Fruit fly (Drosophila melanogaster) whole organism, embryonic: ENCODE data around the gene CG9667.

Experiments
- Atf3 ChIP-seq: fragments of 200-800 bp; sonication (Bioruptor generic); optimal IDR thresholded peaks from 3 replicates; lab custom pipeline; 2016; ENCODE audit warnings: missing biosample characterization, missing genetic modification characterization
- CG10267 ChIP-seq: fragments of 200-800 bp; sonication (Bioruptor generic); optimal IDR thresholded peaks from 2 replicates; lab custom pipeline; 2018; ENCODE audit warnings: missing biosample characterization, mild to moderate bottlenecking, missing genetic modification characterization, moderate library complexity
- CG10274 ChIP-seq: fragments of 200-800 bp; sonication (Bioruptor generic); optimal IDR thresholded peaks from 3 replicates; lab custom pipeline; 2017; ENCODE audit warnings: missing biosample characterization, mild to moderate bottlenecking, missing genetic modification characterization
- CG10462 ChIP-seq: fragments of 200-800 bp; sonication (Bioruptor generic); optimal IDR thresholded peaks from 2 replicates; lab custom pipeline; 2016; ENCODE audit warnings: missing biosample characterization, missing genetic modification characterization
- CG10979 ChIP-seq: fragments of 200-800 bp; sonication (Bioruptor generic); optimal IDR thresholded peaks from 2 replicates; lab custom pipeline; 2018; ENCODE audit warnings: missing biosample characterization, mild to moderate bottlenecking, missing genetic modification characterization, moderate library complexity
- CG11085 ChIP-seq: fragments of 200-800 bp; sonication (Bioruptor generic); IDR thresholded peaks from 2 replicates; pipeline ENCODE4 v1.3.6; 2022; ENCODE audit warnings: missing biosample characterization, missing genetic modification characterization
- CG11093 ChIP-seq: fragments of 200-800 bp; sonication (Bioruptor generic); IDR thresholded peaks from 3 replicates; pipeline ENCODE4 v1.3.6; 2022; ENCODE audit warnings: missing biosample characterization, missing genetic modification characterization
- CG12155 ChIP-seq: fragments of 200-800 bp; sonication (Bioruptor generic); optimal IDR thresholded peaks from 3 replicates; lab custom pipeline; 2016; ENCODE audit warnings: missing biosample characterization, missing genetic modification characterization
- CG13296 ChIP-seq: fragments of 200-800 bp; sonication (Bioruptor generic); optimal IDR thresholded peaks from 3 replicates; lab custom pipeline; 2018; ENCODE audit warnings: missing biosample characterization, mild to moderate bottlenecking, missing genetic modification characterization
- CG14441 ChIP-seq: fragments of 200-800 bp; sonication (Bioruptor generic); IDR thresholded peaks from 2 replicates; pipeline ENCODE4 v1.3.6; 2022; ENCODE audit warnings: missing biosample characterization, missing genetic modification characterization
- CG14667 ChIP-seq: fragments of 200-800 bp; sonication (Bioruptor generic); IDR thresholded peaks from 2 replicates; pipeline ENCODE4 v1.3.6; 2022; ENCODE audit warnings: missing biosample characterization, missing genetic modification characterization
- CG15073 ChIP-seq: fragments of 200-800 bp; sonication (Bioruptor generic); optimal IDR thresholded peaks from 2 replicates; lab custom pipeline; 2016; ENCODE audit warnings: missing biosample characterization, missing genetic modification characterization
- CG15696 ChIP-seq: fragments of 200-800 bp; sonication (Bioruptor generic); optimal IDR thresholded peaks from 2 replicates; lab custom pipeline; 2019; ENCODE audit warnings: missing biosample characterization, mild to moderate bottlenecking, missing genetic modification characterization, moderate library complexity
- CG16779 ChIP-seq: fragments of 200-800 bp; sonication (Bioruptor generic); IDR thresholded peaks from 2 replicates; pipeline ENCODE4 v1.3.6; 2022; ENCODE audit warnings: missing biosample characterization, missing genetic modification characterization
- CG16863 ChIP-seq: fragments of 200-800 bp; sonication (Bioruptor generic); optimal IDR thresholded peaks from 3 replicates; lab custom pipeline; 2016; ENCODE audit warnings: missing biosample characterization, missing genetic modification characterization
- CG3065 ChIP-seq: fragments of 200-800 bp; sonication (Bioruptor generic); optimal IDR thresholded peaks from 2 replicates; lab custom pipeline; 2016; ENCODE audit warnings: missing biosample characterization, missing genetic modification characterization
- CG4328 ChIP-seq: fragments of 200-800 bp; sonication (Bioruptor generic); optimal IDR thresholded peaks from 3 replicates; lab custom pipeline; 2017; ENCODE audit warnings: missing biosample characterization, missing genetic modification reagents, missing genetic modification characterization
- CG4707 ChIP-seq: fragments of 200-800 bp; sonication (Bioruptor generic); optimal IDR thresholded peaks from 2 replicates; lab custom pipeline; 2018; ENCODE audit warnings: missing biosample characterization, mild to moderate bottlenecking, missing genetic modification characterization, moderate library complexity
- CG7745 ChIP-seq: fragments of 200-800 bp; sonication (Bioruptor generic); optimal IDR thresholded peaks from 2 replicates; lab custom pipeline; 2018; ENCODE audit warnings: missing biosample characterization, mild to moderate bottlenecking, missing genetic modification characterization, moderate library complexity
- CG7786 ChIP-seq: fragments of 200-800 bp; sonication (Bioruptor generic); optimal IDR thresholded peaks from 2 replicates; lab custom pipeline; 2016; ENCODE audit warnings: missing biosample characterization, missing genetic modification characterization
- CG7963 ChIP-seq: fragments of 200-800 bp; sonication (Bioruptor generic); IDR thresholded peaks from 3 replicates; pipeline ENCODE4 v1.3.6; 2022; ENCODE audit warnings: missing biosample characterization, missing genetic modification characterization; ENCODE audit not compliant: partially characterized antibody
- CG9817 ChIP-seq: fragments of 200-800 bp; sonication (Bioruptor generic); optimal IDR thresholded peaks from 2 replicates; lab custom pipeline; 2018; ENCODE audit warnings: missing biosample characterization, mild to moderate bottlenecking, missing genetic modification characterization, moderate library complexity
- CG9932 ChIP-seq: fragments of 200-800 bp; sonication (Bioruptor generic); IDR thresholded peaks from 2 replicates; pipeline ENCODE4 v1.3.6; 2022; ENCODE audit warnings: missing biosample characterization, missing genetic modification characterization
- D ChIP-seq, 2 experiments: fragments of 200-800 bp in 1 of 2; fragments of >200 bp in 1 of 2; sonication (Bioruptor generic) in 1 of 2; optimal IDR thresholded peaks; 2 replicates in 1 of 2; 3 replicates in 1 of 2; lab custom pipeline; 2017; ENCODE audit warnings: mild to moderate bottlenecking in 1 of 2, missing biosample characterization in 1 of 2, missing genetic modification characterization in 1 of 2, missing genetic modification reagents in 1 of 2
- ERR ChIP-seq: fragments of 200-800 bp; sonication (Bioruptor generic); optimal IDR thresholded peaks from 2 replicates; lab custom pipeline; 2016; ENCODE audit warnings: missing biosample characterization, missing genetic modification characterization
- Fer1 ChIP-seq: fragments of 200-800 bp; sonication (Bioruptor generic); optimal IDR thresholded peaks from 2 replicates; lab custom pipeline; 2017; ENCODE audit warnings: missing biosample characterization, mild to moderate bottlenecking, missing genetic modification characterization
- Gsc ChIP-seq: fragments of 200-800 bp; sonication (Bioruptor generic); IDR thresholded peaks from 2 replicates; pipeline ENCODE4 v1.3.6; 2022; ENCODE audit warnings: missing biosample characterization, missing genetic modification characterization
- Gug ChIP-seq: fragments of 200-800 bp; sonication (Bioruptor generic); IDR thresholded peaks from 4 replicates; pipeline ENCODE4 v1.3.6; 2022; ENCODE audit warnings: missing biosample characterization, missing genetic modification characterization
- HLH4C ChIP-seq: fragments of 200-800 bp; sonication (Bioruptor generic); IDR thresholded peaks from 3 replicates; pipeline ENCODE4 v1.3.6; 2022; ENCODE audit warnings: missing biosample characterization, missing genetic modification characterization; ENCODE audit not compliant: partially characterized antibody
- Hey ChIP-seq: fragments of 200-800 bp; sonication (Bioruptor generic); optimal IDR thresholded peaks from 3 replicates; lab custom pipeline; 2018; ENCODE audit warnings: missing biosample characterization, mild to moderate bottlenecking, missing genetic modification characterization
- Oli ChIP-seq: fragments of 200-800 bp; sonication (Bioruptor generic); optimal IDR thresholded peaks from 2 replicates; lab custom pipeline; 2018; ENCODE audit warnings: missing biosample characterization, mild to moderate bottlenecking, missing genetic modification characterization, moderate library complexity
- Pdp1 ChIP-seq, 2 experiments: fragments of 200-800 bp; sonication (Bioruptor generic); optimal IDR thresholded peaks; 3 replicates each; lab custom pipeline; 2016; ENCODE audit warnings: missing biosample characterization in 2 of 2, missing genetic modification characterization in 2 of 2, mild to moderate bottlenecking in 1 of 2, moderate library complexity in 1 of 2
- Rx ChIP-seq: fragments of 200-800 bp; sonication (Bioruptor generic); IDR thresholded peaks from 2 replicates; pipeline ENCODE4 v1.3.6; 2022; ENCODE audit warnings: missing biosample characterization, missing genetic modification characterization
- Sin3A ChIP-seq: fragments of >200 bp; optimal IDR thresholded peaks from 2 replicates; lab custom pipeline; 2018
- Tbp ChIP-seq: fragments of >200 bp; optimal IDR thresholded peaks from 2 replicates; lab custom pipeline; 2018; ENCODE audit warnings: missing biosample characterization, missing genetic modification characterization
- ab ChIP-seq: fragments of 200-800 bp; sonication (Bioruptor generic); optimal IDR thresholded peaks from 2 replicates; lab custom pipeline; 2016; ENCODE audit warnings: missing biosample characterization, missing genetic modification characterization
- br ChIP-seq: fragments of >200 bp; optimal IDR thresholded peaks from 2 replicates; lab custom pipeline; 2017
- chinmo ChIP-seq: fragments of 200-800 bp; sonication (Bioruptor generic); IDR thresholded peaks from 4 replicates; pipeline ENCODE4 v1.3.6; 2022; ENCODE audit warnings: missing biosample characterization, missing genetic modification characterization; ENCODE audit not compliant: partially characterized antibody
- da ChIP-seq: fragments of 200-800 bp; sonication (Bioruptor generic); optimal IDR thresholded peaks from 2 replicates; lab custom pipeline; 2016; ENCODE audit warnings: missing biosample characterization, missing genetic modification characterization
- dan ChIP-seq: fragments of 200-800 bp; sonication (Bioruptor generic); IDR thresholded peaks from 2 replicates; pipeline ENCODE4 v1.3.6; 2022; ENCODE audit warnings: missing biosample characterization, missing genetic modification characterization
- gfzf ChIP-seq: fragments of 200-800 bp; sonication (Bioruptor generic); optimal IDR thresholded peaks from 2 replicates; lab custom pipeline; 2016; ENCODE audit warnings: missing biosample characterization, mild to moderate bottlenecking, missing genetic modification characterization, moderate library complexity
- gsb-n ChIP-seq: fragments of 200-800 bp; sonication (Bioruptor generic); optimal IDR thresholded peaks from 3 replicates; lab custom pipeline; 2018; ENCODE audit warnings: missing biosample characterization, mild to moderate bottlenecking, missing genetic modification characterization
- knrl ChIP-seq: fragments of 200-800 bp; sonication (Bioruptor generic); IDR thresholded peaks from 3 replicates; pipeline ENCODE4 v1.3.6; 2022; ENCODE audit warnings: missing biosample characterization, missing genetic modification characterization; ENCODE audit not compliant: partially characterized antibody
- nau ChIP-seq: fragments of 200-800 bp; sonication (Bioruptor generic); optimal IDR thresholded peaks from 3 replicates; lab custom pipeline; 2017; ENCODE audit warnings: missing biosample characterization, mild to moderate bottlenecking, missing genetic modification characterization, missing genetic modification reagents
- nerfin-1 ChIP-seq: fragments of 200-800 bp; sonication (Bioruptor generic); optimal IDR thresholded peaks from 3 replicates; lab custom pipeline; 2019; ENCODE audit warnings: missing biosample characterization, mild to moderate bottlenecking, missing genetic modification characterization, moderate library complexity
- phol ChIP-seq: fragments of 200-800 bp; sonication (Bioruptor generic); optimal IDR thresholded peaks from 3 replicates; lab custom pipeline; 2018; ENCODE audit warnings: missing biosample characterization, mild to moderate bottlenecking, missing genetic modification characterization, moderate library complexity
- so ChIP-seq: fragments of 200-800 bp; sonication (Bioruptor generic); IDR thresholded peaks from 3 replicates; pipeline ENCODE4 v1.3.6; 2022; ENCODE audit warnings: missing biosample characterization, missing genetic modification characterization
- tio ChIP-seq: fragments of 200-800 bp; sonication (Bioruptor generic); optimal IDR thresholded peaks from 2 replicates; lab custom pipeline; 2017; ENCODE audit warnings: missing biosample characterization, missing genetic modification characterization, inconsistent platforms
- z ChIP-seq: fragments of 200-800 bp; sonication (Bioruptor generic); IDR thresholded peaks from 3 replicates; pipeline ENCODE4 v1.3.6; 2022; ENCODE audit warnings: missing biosample characterization, missing genetic modification characterization

The CG9667 gene

dm6 chr3R:8126316-8127150 is at the start of gene CG9667, which contains the start of gene Arl8 (continued):
- TF ChIP-seq gfzf (GFP tag; lab: Kevin White, UChicago) (peak; percentile 63), CG12155 (GFP tag; lab: Kevin White, UChicago) (peak; percentile 61), CG10267 (tag; lab: Kevin White, UChicago) (peak; percentile 86), Tbp (GFP tag; lab: Kevin White, UChicago) (no peak), HLH4C (GFP tag; lab: Robert Waterston, UW) (no peak; the same call in 2 of the 3 replicates), CG10979 (tag; lab: Kevin White, UChicago) (peak; percentile 31), br (no peak), ab (GFP tag; lab: Kevin White, UChicago) (no peak), CG15073 (GFP tag; lab: Kevin White, UChicago) (no peak), ERR (GFP tag; lab: Kevin White, UChicago) (no peak), so (GFP tag; lab: Robert Waterston, UW) (no peak), Oli (tag; lab: Kevin White, UChicago) (peak; percentile 53), Fer1 (GFP tag; lab: Kevin White, UChicago) (peak; percentile 54), CG16779 (GFP tag; lab: Robert Waterston, UW) (0 out of 2 replicates have a peak, but pooled peaks have one; percentile 37), CG13296 (GFP tag; lab: Kevin White, UChicago) (peak; percentile 56), CG7963 (no peak), CG4328 (GFP tag; lab: Kevin White, UChicago) (peak; percentile 41), Gsc (GFP tag; lab: Robert Waterston, UW) (no peak), Hey (no peak), CG14667 (peak; percentile 65), Rx (GFP tag; lab: Robert Waterston, UW) (no peak), tio (GFP tag; lab: Kevin White, UChicago) (peak; percentile 40), knrl (no peak; the same call in 2 of the 3 replicates), chinmo (GFP tag; lab: Robert Waterston, UW) (peak; percentile 61; the same call in 1 of the 4 replicates), CG16863 (GFP tag; lab: Kevin White, UChicago) (no peak), nau (no peak), nerfin-1 (tag; lab: Kevin White, UChicago) (peak; percentile 50), Sin3A (peak; percentile 47), CG4707 (no peak), da (no peak), CG11085 (GFP tag; lab: Robert Waterston, UW) (peak; percentile 45; the same call in 1 of the 2 replicates), phol (tag; lab: Kevin White, UChicago) (peak; percentile 84), CG9932 (peak; percentile 86), Gug (GFP tag; lab: Robert Waterston, UW) (peak; percentile 72; the same call in 3 of the 4 replicates), CG10274 (GFP tag; lab: Kevin White, UChicago) (no peak), gsb-n (tag; lab: Kevin White, UChicago) (peak; percentile 65), z (GFP tag; lab: Robert Waterston, UW) (no peak), CG7786 (no peak), CG7745 (tag; lab: Kevin White, UChicago) (no peak), CG11093 (0 out of 3 replicates have a peak, but pooled peaks have one; percentile 26), Pdp1 (GFP tag; optimal IDR thresholded peaks at IDR 0.05; lab: Kevin White, UChicago) (peak; percentile 20 to 34), CG15696 (tag; lab: Kevin White, UChicago) (peak; percentile 58), dan (GFP tag; lab: Robert Waterston, UW) (no peak), D (optimal IDR thresholded peaks at IDR 0.05; lab: Kevin White, UChicago) (no peak), D (GFP tag; optimal IDR thresholded peaks at IDR 0.05; lab: Kevin White, UChicago) (no peak), CG14441 (GFP tag; lab: Robert Waterston, UW) (peak; percentile 73), CG9817 (tag; lab: Kevin White, UChicago) (peak; percentile 76), Atf3 (GFP tag; lab: Kevin White, UChicago) (no peak), CG3065 (GFP tag; lab: Kevin White, UChicago) (peak; percentile 28), CG10462 (peak; percentile 29)
